1 fruit fly cellular context compared by ENCODE assay signal in the genomic region with DNA sequence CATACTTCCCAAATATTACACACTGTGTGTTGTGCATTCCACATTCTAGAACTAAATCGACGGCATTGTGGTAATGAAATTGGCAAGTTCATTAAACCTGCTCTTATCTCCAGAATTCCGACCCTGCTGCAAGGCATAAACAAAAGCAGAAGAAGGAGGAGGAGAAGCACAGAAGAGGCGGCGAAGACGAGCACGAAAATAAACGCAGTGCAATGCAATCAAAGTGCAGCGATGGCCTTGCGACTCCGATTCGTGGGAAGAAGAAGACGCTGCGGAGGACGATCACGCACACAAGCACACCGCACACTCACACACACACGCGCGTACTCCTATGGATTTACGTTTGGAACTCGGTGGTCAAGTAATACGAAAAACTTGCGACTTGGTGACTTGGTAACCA.
A peak's percentile ranks its signal among the peaks of the same experiment; 100 is the strongest.
TF ChIP-seq lines count a peak whose summit lies in the region.

No protein-coding gene starts in this region.

TF ChIP-seq in whole organism, embryonic, 481 proteins besides CTCF, POLR2A, EP300 and RAD21 (continued from another document):
- TF ChIP-seq ind (GFP tag; optimal IDR thresholded peaks at IDR 0.05; lab: Kevin White, UChicago) (no peak), nau (GFP tag; optimal IDR thresholded peaks at IDR 0.05; lab: Kevin White, UChicago) (no peak), phol (tag; optimal IDR thresholded peaks at IDR 0.05; lab: Kevin White, UChicago) (no peak), CG11696 (GFP tag; IDR thresholded peaks at IDR 0.05; lab: Robert Waterston, UW) (no peak), lov (optimal IDR thresholded peaks at IDR 0.05; lab: Kevin White, UChicago) (no peak), lov (GFP tag; IDR thresholded peaks at IDR 0.05; lab: Robert Waterston, UW) (0 out of 3 replicates have a peak, but pooled peaks have one; percentile 18), tin (GFP tag; optimal IDR thresholded peaks at IDR 0.05; lab: Kevin White, UChicago) (no peak), ewg (GFP tag; optimal IDR thresholded peaks at IDR 0.05; lab: Kevin White, UChicago) (no peak), peb (GFP tag; IDR thresholded peaks at IDR 0.05; lab: Robert Waterston, UW) (no peak), CG8089 (GFP tag; optimal IDR thresholded peaks at IDR 0.05; lab: Kevin White, UChicago) (no peak), az2 (GFP tag; optimal IDR thresholded peaks at IDR 0.05; lab: Kevin White, UChicago) (no peak), NK7.1 (GFP tag; optimal IDR thresholded peaks at IDR 0.05; lab: Kevin White, UChicago) (no peak), CG13296 (GFP tag; optimal IDR thresholded peaks at IDR 0.05; lab: Kevin White, UChicago) (no peak)
